Worm (Caenorhabditis elegans) whole organism, L4 larva: ENCODE results near the gene slo-2.

Experiments used
- F26F4.8 ChIP-seq: fragments of 200-800 bp; sonication (Bioruptor generic); conservative IDR thresholded peaks from 2 replicates; pipeline ENCODE4 v1.3.6; 2022; ENCODE audit warnings: missing genetic modification characterization, missing compliant biosample characterization
- F49E8.2 ChIP-seq: sonication (generic microtip); optimal IDR thresholded peaks from 2 replicates; lab custom pipeline; 2016; ENCODE audit warnings: missing compliant biosample characterization, mild to moderate bottlenecking, missing genetic modification characterization, borderline replicate concordance
- T20F7.1 ChIP-seq: fragments of 200-800 bp; sonication (Bioruptor generic); optimal IDR thresholded peaks from 2 replicates; lab custom pipeline; 2018; ENCODE audit warnings: mild to moderate bottlenecking, missing genetic modification characterization, missing compliant biosample characterization
- Y105C5A.15 ChIP-seq: fragments of 200-800 bp; sonication (Bioruptor generic); IDR thresholded peaks from 2 replicates; pipeline ENCODE4 v1.3.6; 2022; ENCODE audit warnings: missing genetic modification characterization, missing compliant biosample characterization
- Y75B8A.6 ChIP-seq: fragments of 200-800 bp; sonication (Bioruptor generic); IDR thresholded peaks from 2 replicates; pipeline ENCODE4 v1.3.6; 2022; ENCODE audit warnings: missing genetic modification reagents, missing genetic modification characterization, missing compliant biosample characterization
- ZK337.2 ChIP-seq: fragments of 200-800 bp; sonication (Bioruptor generic); IDR thresholded peaks from 2 replicates; pipeline ENCODE4 v1.3.6; 2022; ENCODE audit warnings: missing genetic modification reagents, missing genetic modification characterization, missing compliant biosample characterization
- ZK546.5 ChIP-seq, 2 experiments: sonication (generic microtip); optimal IDR thresholded peaks; 2 replicates each; lab custom pipeline; 2017; ENCODE audit warnings: missing biosample characterization in 2 of 2, missing genetic modification characterization in 2 of 2
- aha-1 ChIP-seq: fragments of 150-350 bp; peaks from one replicate; lab custom pipeline; 2014; ENCODE audit warnings: missing biosample characterization, missing genetic modification characterization
- arid-1 ChIP-seq: fragments of 200-800 bp; sonication (Bioruptor generic); conservative IDR thresholded peaks from 2 replicates; pipeline ENCODE4 v1.3.6; 2022; ENCODE audit warnings: missing genetic modification reagents, missing genetic modification characterization, missing compliant biosample characterization
- ces-1 ChIP-seq: fragments of 150-350 bp; sonication (generic microtip); optimal IDR thresholded peaks from 4 replicates; lab custom pipeline; 2014; ENCODE audit warnings: missing biosample characterization, missing genetic modification reagents, missing genetic modification characterization
- daf-12 ChIP-seq: fragments of 150-350 bp; optimal IDR thresholded peaks from 2 replicates; lab custom pipeline; 2014; ENCODE audit warnings: missing biosample characterization, missing genetic modification reagents, missing genetic modification characterization
- daf-19 ChIP-seq: fragments of 200-800 bp; sonication (Bioruptor generic); conservative IDR thresholded peaks from 2 replicates; pipeline ENCODE4 v1.3.6; 2022; ENCODE audit warnings: missing genetic modification characterization, missing compliant biosample characterization
- daf-8 ChIP-seq: fragments of 200-800 bp; sonication (Bioruptor generic); IDR thresholded peaks from 2 replicates; pipeline ENCODE4 v1.3.6; 2022; ENCODE audit warnings: missing genetic modification characterization, missing compliant biosample characterization
- dmd-8 ChIP-seq: fragments of 200-800 bp; sonication (Bioruptor generic); IDR thresholded peaks from 2 replicates; pipeline ENCODE4 v1.3.6; 2022; ENCODE audit warnings: missing genetic modification characterization, missing compliant biosample characterization
- duxl-1 ChIP-seq: sonication (generic microtip); optimal IDR thresholded peaks from 2 replicates; lab custom pipeline; 2016; ENCODE audit warnings: mild to moderate bottlenecking, missing genetic modification characterization, moderate library complexity, missing compliant biosample characterization; ENCODE audit not compliant: poor library complexity
- dve-1 ChIP-seq: sonication (generic microtip); optimal IDR thresholded peaks from 2 replicates; lab custom pipeline; 2017; ENCODE audit warnings: antibody characterized with exemption, mild to moderate bottlenecking, missing genetic modification characterization, missing compliant biosample characterization; ENCODE audit not compliant: insufficient read depth
- fos-1 ChIP-seq: fragments of 150-350 bp; optimal IDR thresholded peaks from 2 replicates; lab custom pipeline; 2014; ENCODE audit warnings: missing biosample characterization, missing genetic modification characterization
- gei-8 ChIP-seq: fragments of 200-800 bp; sonication (Bioruptor generic); optimal IDR thresholded peaks from 2 replicates; lab custom pipeline; 2018; ENCODE audit warnings: mild to moderate bottlenecking, missing genetic modification characterization, missing compliant biosample characterization
- hif-1 ChIP-seq, 2 experiments: sonication (generic microtip); optimal IDR thresholded peaks; 2 replicates each; lab custom pipeline; 2016 to 2017; ENCODE audit warnings: missing compliant biosample characterization in 2 of 2, missing genetic modification characterization in 2 of 2, missing genetic modification reagents in 2 of 2, missing genotype in 2 of 2, mild to moderate bottlenecking in 1 of 2
- hmg-1.1 ChIP-seq: fragments of 200-800 bp; sonication (Bioruptor generic); IDR thresholded peaks from 2 replicates; pipeline ENCODE4 v1.3.6; 2022; ENCODE audit warnings: missing genetic modification reagents, missing genetic modification characterization, missing compliant biosample characterization
- lim-7 ChIP-seq: fragments of 200-800 bp; sonication (Bioruptor generic); IDR thresholded peaks from 2 replicates; pipeline ENCODE4 v1.3.6; 2022; ENCODE audit warnings: missing genetic modification characterization, missing compliant biosample characterization
- lin-13 ChIP-seq: fragments of 150-350 bp; optimal IDR thresholded peaks from 2 replicates; lab custom pipeline; 2014; ENCODE audit warnings: missing biosample characterization, missing genetic modification reagents, missing genetic modification characterization
- lin-15B ChIP-seq: fragments of 150-350 bp; sonication (generic microtip); optimal IDR thresholded peaks from 3 replicates; lab custom pipeline; 2014; ENCODE audit warnings: missing biosample characterization, missing genetic modification characterization
- lin-29 ChIP-seq: fragments of 200-800 bp; sonication (Bioruptor generic); IDR thresholded peaks from 2 replicates; pipeline ENCODE4 v1.3.6; 2022; ENCODE audit warnings: missing genetic modification reagents, missing genetic modification characterization, missing compliant biosample characterization
- lin-38 ChIP-seq: fragments of 200-800 bp; sonication (Bioruptor generic); IDR thresholded peaks from 2 replicates; pipeline ENCODE4 v1.3.6; 2022; ENCODE audit warnings: missing genetic modification reagents, missing genetic modification characterization, missing compliant biosample characterization
- lin-39 ChIP-seq: fragments of 150-350 bp; optimal IDR thresholded peaks from 2 replicates; lab custom pipeline; 2014; ENCODE audit warnings: missing biosample characterization, missing genetic modification reagents, missing genetic modification characterization
- lir-3 ChIP-seq: sonication (generic microtip); optimal IDR thresholded peaks from 2 replicates; lab custom pipeline; 2016; ENCODE audit warnings: mild to moderate bottlenecking, missing genetic modification characterization, missing compliant biosample characterization
- mes-2 ChIP-seq: sonication (generic microtip); optimal IDR thresholded peaks from 2 replicates; lab custom pipeline; 2016; ENCODE audit warnings: missing genotype, mild to moderate bottlenecking, missing genetic modification characterization, missing compliant biosample characterization; ENCODE audit not compliant: poor library complexity, severe bottlenecking
- mxl-2 ChIP-seq: fragments of 200-800 bp; sonication (Bioruptor generic); conservative IDR thresholded peaks from 2 replicates; pipeline ENCODE4 v1.3.6; 2022; ENCODE audit warnings: missing genetic modification reagents, missing genetic modification characterization, missing compliant biosample characterization
- mxl-3 ChIP-seq: fragments of 200-800 bp; sonication (Bioruptor generic); optimal IDR thresholded peaks from 2 replicates; lab custom pipeline; 2018; ENCODE audit warnings: mild to moderate bottlenecking, missing genetic modification characterization, missing compliant biosample characterization
- nhr-11 ChIP-seq: fragments of 150-350 bp; optimal IDR thresholded peaks from 2 replicates; lab custom pipeline; 2014; ENCODE audit warnings: missing biosample characterization, missing genetic modification characterization
- nhr-237 ChIP-seq: sonication (generic microtip); optimal IDR thresholded peaks from 2 replicates; lab custom pipeline; 2017; ENCODE audit warnings: missing biosample characterization, missing genetic modification characterization
- nhr-25 ChIP-seq: sonication (generic microtip); optimal IDR thresholded peaks from 2 replicates; lab custom pipeline; 2017; ENCODE audit warnings: missing genetic modification characterization, mild to moderate bottlenecking, missing compliant biosample characterization, antibody characterized with exemption, moderate library complexity, borderline replicate concordance; ENCODE audit not compliant: insufficient read depth
- nhr-28 ChIP-seq: fragments of 150-350 bp; optimal IDR thresholded peaks from 2 replicates; lab custom pipeline; 2014; ENCODE audit warnings: missing biosample characterization, missing genetic modification characterization
- nhr-42 ChIP-seq: fragments of 200-800 bp; sonication (Bioruptor generic); IDR thresholded peaks from 2 replicates; pipeline ENCODE4 v1.3.6; 2022; ENCODE audit warnings: missing genetic modification characterization, missing compliant biosample characterization
- nhr-48 ChIP-seq: sonication (generic microtip); optimal IDR thresholded peaks from 2 replicates; lab custom pipeline; 2016; ENCODE audit warnings: mild to moderate bottlenecking, missing genetic modification characterization, missing compliant biosample characterization
- nhr-6 ChIP-seq: fragments of 150-350 bp; optimal IDR thresholded peaks from 2 replicates; lab custom pipeline; 2014; ENCODE audit warnings: missing biosample characterization, missing genetic modification characterization
- php-3 ChIP-seq: fragments of 200-800 bp; sonication (Bioruptor generic); IDR thresholded peaks from 2 replicates; pipeline ENCODE4 v1.3.6; 2022; ENCODE audit warnings: missing genetic modification reagents, missing genetic modification characterization, missing compliant biosample characterization
- pqm-1 ChIP-seq: sonication (generic microtip); optimal IDR thresholded peaks from 2 replicates; lab custom pipeline; 2017; ENCODE audit warnings: missing biosample characterization, missing genetic modification characterization
- snpc-4 ChIP-seq: fragments of 150-350 bp; optimal IDR thresholded peaks from 2 replicates; lab custom pipeline; 2014; ENCODE audit warnings: missing biosample characterization, missing genetic modification characterization
- spr-1 ChIP-seq: sonication (generic microtip); optimal IDR thresholded peaks from 2 replicates; lab custom pipeline; 2016; ENCODE audit warnings: mild to moderate bottlenecking, missing genetic modification characterization, missing compliant biosample characterization
- spr-3 ChIP-seq: fragments of 200-800 bp; sonication (Bioruptor generic); optimal IDR thresholded peaks from 2 replicates; lab custom pipeline; 2018; ENCODE audit warnings: mild to moderate bottlenecking, missing genetic modification characterization, missing compliant biosample characterization
- unc-62 ChIP-seq, 3 experiments: fragments of 150-350 bp in 1 of 3; sonication (generic microtip); optimal IDR thresholded peaks in 2 of 3; peaks in 1 of 3; 1 replicate in 1 of 3; 2 replicates in 2 of 3; lab custom pipeline; 2014 to 2017; ENCODE audit warnings: missing biosample characterization in 3 of 3, missing genetic modification characterization in 3 of 3, missing genetic modification reagents in 3 of 3, missing genotype in 1 of 3
- zag-1 ChIP-seq: fragments of 150-350 bp; optimal IDR thresholded peaks from 2 replicates; lab custom pipeline; 2014; ENCODE audit warnings: missing biosample characterization, missing genetic modification characterization
- zfp-3 ChIP-seq: fragments of 200-800 bp; sonication (Bioruptor generic); conservative IDR thresholded peaks from 2 replicates; pipeline ENCODE4 v1.3.6; 2022; ENCODE audit warnings: missing genetic modification reagents, missing genetic modification characterization, missing compliant biosample characterization
- zip-2 ChIP-seq: fragments of 150-350 bp; optimal IDR thresholded peaks from 2 replicates; lab custom pipeline; 2014; ENCODE audit warnings: missing biosample characterization, missing genetic modification characterization
- ztf-7 ChIP-seq: fragments of 150-350 bp; optimal IDR thresholded peaks from 2 replicates; lab custom pipeline; 2014; ENCODE audit warnings: missing biosample characterization, missing genetic modification characterization

The slo-2 gene

DNA sequence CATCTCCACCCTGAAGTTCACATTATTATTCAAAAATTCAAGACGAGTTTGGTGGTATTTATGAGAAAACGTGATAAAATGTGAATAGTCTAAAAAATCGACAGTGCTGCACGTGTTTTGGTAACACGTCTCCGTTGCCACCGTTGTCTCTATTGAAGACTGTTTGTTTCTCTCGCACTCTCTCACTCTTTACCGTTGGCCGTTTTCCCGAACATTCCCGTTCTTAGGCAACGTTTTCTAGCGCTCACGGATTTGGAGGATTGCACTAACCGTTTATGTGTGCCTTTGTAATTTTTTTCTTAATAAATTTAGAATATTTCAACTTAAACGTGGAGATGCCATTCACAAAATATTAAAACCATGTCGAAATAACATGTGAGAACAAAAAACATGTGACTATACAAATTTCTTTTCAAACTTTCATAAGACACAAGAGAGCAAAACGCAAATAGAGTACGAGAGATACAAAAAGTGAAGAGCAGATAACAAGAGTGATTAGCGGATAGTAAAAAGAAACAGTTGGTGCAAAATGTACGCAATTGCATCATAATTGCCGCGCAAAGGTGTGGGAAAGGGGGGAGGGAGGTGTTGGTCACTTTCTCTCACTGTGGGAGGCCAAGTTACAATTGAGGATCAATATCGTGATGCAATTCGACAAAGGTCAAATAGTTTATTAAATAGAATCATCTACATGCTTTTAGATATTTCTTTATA is 9.3 kb upstream of the slo-2 start, which contains the start of gene pek-1 (continued):
- no peak for TF ChIP-seq snpc-4 (tag; lab: Kevin White, UChicago)
- peak; percentile 60 for TF ChIP-seq dve-1 (tag; lab: Kevin White, UChicago)
- TF ChIP-seq fos-1 (tag; lab: Kevin White, UChicago) = no peak
- TF ChIP-seq daf-19 (GFP tag; lab: Robert Waterston, UW) = no peak
- TF ChIP-seq T20F7.1 (GFP tag; lab: Kevin White, UChicago) = peak; percentile 4
- TF ChIP-seq lim-7 (GFP tag; lab: Robert Waterston, UW) = no peak
- TF ChIP-seq daf-8 (GFP tag; lab: Robert Waterston, UW) = no peak
- TF ChIP-seq nhr-11 (tag; lab: Kevin White, UChicago) = peak; percentile 27
- TF ChIP-seq Y75B8A.6 (GFP tag; lab: Robert Waterston, UW) = no peak
- TF ChIP-seq ZK337.2 (GFP tag; lab: Robert Waterston, UW) = no peak
- no peak for TF ChIP-seq Y105C5A.15 (GFP tag; lab: Robert Waterston, UW)
- 0 out of 2 replicates have a peak, but pooled peaks have one; percentile 16 for TF ChIP-seq arid-1 (GFP tag; lab: Robert Waterston, UW)
- TF ChIP-seq mes-2 (tag; lab: Kevin White, UChicago) = peak; percentile 33
- no peak for TF ChIP-seq nhr-6 (tag; lab: Kevin White, UChicago)
- no peak for TF ChIP-seq ces-1 (GFP tag; lab: Kevin White, UChicago)
- no peak for TF ChIP-seq ZK546.5 (tag; optimal IDR thresholded peaks at IDR 0.05; lab: Kevin White, UChicago)
- TF ChIP-seq nhr-28 (tag; lab: Kevin White, UChicago) = peak; percentile 35
- no peak for TF ChIP-seq mxl-2 (GFP tag; lab: Robert Waterston, UW)
- peak; percentile 47 for TF ChIP-seq nhr-48 (tag; lab: Kevin White, UChicago)
- no peak for TF ChIP-seq zfp-3 (GFP tag; lab: Robert Waterston, UW)
- TF ChIP-seq F49E8.2 (tag; lab: Kevin White, UChicago) = no peak
- no peak for TF ChIP-seq zip-2
- no peak for TF ChIP-seq zag-1 (tag; lab: Kevin White, UChicago)
- TF ChIP-seq lin-39 = no peak
- 0 out of 2 replicates have a peak, but pooled peaks have one; percentile 11 for TF ChIP-seq hmg-1.1 (GFP tag; lab: Robert Waterston, UW)
- peak in 1 of 2 experiments; percentile 86 for TF ChIP-seq hif-1 (tag; optimal IDR thresholded peaks at IDR 0.05; lab: Kevin White, UChicago)
- TF ChIP-seq nhr-42 = no peak
- no peak for TF ChIP-seq lin-13 (GFP tag; lab: Kevin White, UChicago)
- peak; percentile 39 for TF ChIP-seq nhr-25 (tag; lab: Kevin White, UChicago)
- no peak for TF ChIP-seq daf-12 (tag; lab: Kevin White, UChicago)
- no peak for TF ChIP-seq lin-15B (tag; lab: Kevin White, UChicago)
- TF ChIP-seq nhr-237 = no peak
- TF ChIP-seq spr-1 (tag; lab: Kevin White, UChicago) = no peak
- TF ChIP-seq ztf-7 (tag; lab: Kevin White, UChicago) = peak; percentile 9
- no peak for TF ChIP-seq gei-8 (GFP tag; lab: Kevin White, UChicago)
- no peak for TF ChIP-seq duxl-1
- TF ChIP-seq lin-29 (GFP tag; lab: Robert Waterston, UW) = no peak
- no peak for TF ChIP-seq lin-38 (GFP tag; lab: Robert Waterston, UW)
- TF ChIP-seq dmd-8 (GFP tag; lab: Robert Waterston, UW) = no peak
- TF ChIP-seq aha-1 (tag; lab: Kevin White, UChicago) = peak; percentile 84
- TF ChIP-seq pqm-1 = no peak
- no peak for TF ChIP-seq F26F4.8
- no peak for TF ChIP-seq unc-62 (GFP tag; optimal IDR thresholded peaks at IDR 0.05 in 1 of 2; lab: Kevin White, UChicago)
- TF ChIP-seq unc-62 (tag; optimal IDR thresholded peaks at IDR 0.05; lab: Kevin White, UChicago) = no peak
- TF ChIP-seq lir-3 (tag; lab: Kevin White, UChicago) = no peak
- peak; percentile 89 for TF ChIP-seq mxl-3
- no peak for TF ChIP-seq spr-3 (GFP tag; lab: Kevin White, UChicago)
- no peak for TF ChIP-seq php-3
